Worm (Caenorhabditis elegans) whole organism, L4/young adult: Measurements from ENCODE around the gene nhr-196.

Experiments used
- W03F9.2 ChIP-seq: fragments of 150-350 bp; optimal IDR thresholded peaks from 2 replicates; lab custom pipeline; 2014; ENCODE audit warnings: missing biosample characterization, missing genetic modification characterization
- dao-5 ChIP-seq: sonication (generic microtip); optimal IDR thresholded peaks from 2 replicates; lab custom pipeline; 2016; ENCODE audit warnings: missing genotype, missing genetic modification characterization, moderate library complexity, missing compliant biosample characterization

DNA sequence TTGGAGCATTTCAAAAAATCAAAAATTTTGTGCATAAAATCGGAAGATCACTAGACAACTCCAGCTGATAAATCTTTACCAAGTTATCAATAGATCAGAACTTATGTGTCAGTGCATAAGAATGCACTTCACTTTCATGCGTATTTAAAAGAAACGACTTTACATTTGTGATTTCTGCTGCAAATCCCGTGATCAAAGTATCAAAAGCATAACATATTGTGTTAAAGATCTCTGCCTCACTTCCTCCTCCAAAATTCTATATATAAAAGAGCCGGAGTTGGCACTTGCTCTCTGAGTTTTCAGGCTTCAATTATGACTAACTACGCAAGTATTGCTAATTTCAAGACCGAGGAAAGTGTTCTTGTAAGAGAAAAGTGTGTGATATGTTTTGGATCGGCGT lies 8.2 kb downstream of the nhr-196 start, which contains the start of gene nhr-198:
- TF ChIP-seq W03F9.2 (tag; lab: Kevin White, UChicago), result no peak
- TF ChIP-seq dao-5, result no peak
